Fruit fly (Drosophila melanogaster) whole organism, wandering third instar larva: ENCODE measurements around the gene Ptx1.

ENCODE experiments used
- Dif ChIP-seq: fragments of 200-275, 200-300 bp; sonication (Bioruptor generic); optimal IDR thresholded peaks from 2 replicates; lab custom pipeline; 2018; ENCODE audit warnings: missing biosample characterization, missing genetic modification characterization; ENCODE audit not compliant: partially characterized antibody
- GATAd ChIP-seq: sonication (Bioruptor generic); optimal IDR thresholded peaks from 2 replicates; lab custom pipeline; 2016; ENCODE audit warnings: missing biosample characterization, missing genetic modification characterization
- N ChIP-seq: fragments of >200 bp; optimal IDR thresholded peaks from 2 replicates; lab custom pipeline; 2018; ENCODE audit warnings: missing biosample characterization, missing external identifiers, missing genetic modification characterization
- Vsx2 ChIP-seq: fragments of 200-300, 225-300 bp; sonication (Bioruptor generic); optimal IDR thresholded peaks from 2 replicates; lab custom pipeline; 2018; ENCODE audit warnings: missing biosample characterization, missing genetic modification characterization; ENCODE audit not compliant: partially characterized antibody
- h ChIP-seq: fragments of 200-800 bp; sonication (Bioruptor generic); optimal IDR thresholded peaks from 3 replicates; lab custom pipeline; 2016; ENCODE audit warnings: missing biosample characterization, mild to moderate bottlenecking, missing genetic modification characterization
- lola ChIP-seq: fragments of >200 bp; optimal IDR thresholded peaks from 2 replicates; lab custom pipeline; 2017; ENCODE audit warnings: missing biosample characterization, missing genetic modification characterization
- psq ChIP-seq: fragments of 200-800 bp; sonication (Bioruptor generic); optimal IDR thresholded peaks from 3 replicates; lab custom pipeline; 2017; ENCODE audit warnings: missing biosample characterization, mild to moderate bottlenecking, missing genetic modification characterization, moderate library complexity
- usp ChIP-seq: fragments of >200 bp; optimal IDR thresholded peaks from 2 replicates; lab custom pipeline; 2017; ENCODE audit warnings: missing biosample characterization, missing genetic modification characterization

dm6 chr3R:30915235-30915634 is 2.7 kb downstream of the Ptx1 start:
- TF ChIP-seq lola (GFP tag; lab: Kevin White, UChicago), result no peak
- no peak for TF ChIP-seq Dif (GFP tag; lab: Kevin White, UChicago)
- no peak for TF ChIP-seq N
- TF ChIP-seq usp (GFP tag; lab: Kevin White, UChicago), result no peak
- TF ChIP-seq psq (GFP tag; lab: Kevin White, UChicago), result no peak
- no peak for TF ChIP-seq h (GFP tag; lab: Kevin White, UChicago)
- no peak for TF ChIP-seq Vsx2 (GFP tag; lab: Kevin White, UChicago)
- TF ChIP-seq GATAd (GFP tag; lab: Kevin White, UChicago), result no peak
